Fruit fly (Drosophila melanogaster): Measurements from ENCODE around the gene CG14259.
A peak's percentile ranks its signal among the peaks of the same experiment; 100 is the strongest.

CG14259 gene

DNA sequence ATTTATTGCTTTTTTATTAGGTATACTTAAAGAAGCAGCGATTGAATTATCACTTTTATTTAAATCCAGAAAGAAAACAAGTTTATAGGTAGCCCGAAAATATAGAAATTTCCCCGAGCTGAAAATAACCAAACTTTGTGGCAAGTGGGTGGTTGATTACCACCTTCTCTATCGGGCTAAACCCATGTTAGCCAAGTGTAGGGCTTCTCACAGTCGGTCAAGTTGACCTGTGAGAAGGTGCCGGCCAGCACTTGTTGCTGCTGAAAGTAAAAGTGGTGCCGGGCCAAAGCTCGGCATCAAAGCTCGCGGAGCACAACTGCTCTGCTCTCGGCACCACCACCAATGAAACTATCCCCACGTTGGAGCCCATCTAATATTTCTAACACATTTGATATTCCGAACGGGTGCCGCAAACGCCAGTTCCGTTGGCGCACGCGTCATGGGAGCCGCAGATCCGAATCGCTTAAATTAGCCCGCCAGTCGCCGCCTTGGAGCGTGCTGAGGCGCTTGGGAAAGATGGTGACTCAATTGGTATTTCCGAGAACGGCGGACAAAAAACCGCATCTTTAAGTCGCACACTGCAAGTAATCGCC, 23.3 kb upstream of the CG14259 start (continued):
- TF ChIP-seq lab (GFP tag; optimal IDR thresholded peaks at IDR 0.05) (no peak), CG8290 (GFP tag; optimal IDR thresholded peaks at IDR 0.05) (no peak), CG8290 (tag; optimal IDR thresholded peaks at IDR 0.05) (peak in 1 of 2 experiments; percentile 17), Dbx (GFP tag; IDR thresholded peaks at IDR 0.05) (no peak), sr (GFP tag; IDR thresholded peaks at IDR 0.05) (no peak), CG1832 (GFP tag; optimal IDR thresholded peaks at IDR 0.05) (no peak), HmgD (GFP tag; optimal IDR thresholded peaks at IDR 0.05) (no peak), CG14860 (GFP tag; IDR thresholded peaks at IDR 0.05; ENCODE audit: partially characterized antibody) (no peak), CG10321 (GFP tag; IDR thresholded peaks at IDR 0.05) (no peak), CG12391 (tag; optimal IDR thresholded peaks at IDR 0.05) (no peak), Hr78 (GFP tag; optimal IDR thresholded peaks at IDR 0.05) (peak in 1 of 2 experiments; percentile 16), Gug (GFP tag; IDR thresholded peaks at IDR 0.05) (0 out of 4 replicates have a peak, but pooled peaks have one; percentile 15), dmrt99B (tag; optimal IDR thresholded peaks at IDR 0.05) (peak; percentile 8), Hsf (GFP tag; optimal IDR thresholded peaks at IDR 0.05) (no peak), Deaf1 (tag; optimal IDR thresholded peaks at IDR 0.05) (no peak), CG12942 (GFP tag; optimal IDR thresholded peaks at IDR 0.05) (no peak), Dip3 (GFP tag; optimal IDR thresholded peaks at IDR 0.05) (no peak), Poxn (GFP tag; IDR thresholded peaks at IDR 0.05) (no peak), CG2712 (tag; optimal IDR thresholded peaks at IDR 0.05) (no peak), CHES-1-like (GFP tag; optimal IDR thresholded peaks at IDR 0.05) (no peak), CG6683 (GFP tag; optimal IDR thresholded peaks at IDR 0.05) (no peak), twi (tag; optimal IDR thresholded peaks at IDR 0.05) (no peak), CG2202 (tag; optimal IDR thresholded peaks at IDR 0.05) (no peak), pb (GFP tag; optimal IDR thresholded peaks at IDR 0.05) (no peak), CG3847 (GFP tag; IDR thresholded peaks at IDR 0.05) (no peak), tx (GFP tag; optimal IDR thresholded peaks at IDR 0.05) (no peak), insv (GFP tag; optimal IDR thresholded peaks at IDR 0.05) (no peak), CG11560 (tag; IDR thresholded peaks at IDR 0.05) (no peak), CG7745 (tag; optimal IDR thresholded peaks at IDR 0.05) (no peak), pum (GFP tag; optimal IDR thresholded peaks at IDR 0.05) (no peak), stc (GFP tag; IDR thresholded peaks at IDR 0.05) (no peak), dpn (GFP tag; optimal IDR thresholded peaks at IDR 0.05) (peak in 1 of 2 experiments; percentile 19), CG12744 (GFP tag; optimal IDR thresholded peaks at IDR 0.05) (no peak), Abd-B (GFP tag; optimal IDR thresholded peaks at IDR 0.05) (no peak), lola (GFP tag; optimal IDR thresholded peaks at IDR 0.05) (no peak), eyg (GFP tag; optimal IDR thresholded peaks at IDR 0.05) (no peak), run (tag; optimal IDR thresholded peaks at IDR 0.05) (no peak), C15 (GFP tag; IDR thresholded peaks at IDR 0.05) (no peak), CG32767 (GFP tag; IDR thresholded peaks at IDR 0.05) (no peak), Xbp1 (GFP tag; optimal IDR thresholded peaks at IDR 0.05) (no peak), CG10274 (GFP tag; optimal IDR thresholded peaks at IDR 0.05) (peak; percentile 96), Awh (GFP tag; IDR thresholded peaks at IDR 0.05) (no peak), Six4 (GFP tag; optimal IDR thresholded peaks at IDR 0.05) (no peak), CG8089 (GFP tag; optimal IDR thresholded peaks at IDR 0.05) (no peak), CG9932 (GFP tag; IDR thresholded peaks at IDR 0.05) (no peak), CG9609 (GFP tag; optimal IDR thresholded peaks at IDR 0.05) (no peak), pan (optimal IDR thresholded peaks at IDR 0.05) (no peak), pan (GFP tag; optimal IDR thresholded peaks at IDR 0.05 in 1 of 2, IDR thresholded peaks at IDR 0.05 in 1 of 2) (peak in 1 of 2 experiments; percentile 31), HmgZ (tag; optimal IDR thresholded peaks at IDR 0.05) (no peak), CG10366 (GFP tag; IDR thresholded peaks at IDR 0.05) (peak; percentile 30; the same call in 1 of the 2 replicates), CG16813 (GFP tag; IDR thresholded peaks at IDR 0.05; ENCODE audit: partially characterized antibody) (0 out of 3 replicates have a peak, but pooled peaks have one; percentile 26)
